Fruit fly (Drosophila melanogaster) whole organism, embryonic: ENCODE measurements around the gene bumpel.

Source experiments
- CG1024 ChIP-seq: fragments of 200-800 bp; sonication (Bioruptor generic); IDR thresholded peaks from 2 replicates; pipeline ENCODE4 v1.3.6; 2022; ENCODE audit warnings: missing biosample characterization, missing genetic modification characterization
- CG11247 ChIP-seq: fragments of 200-800 bp; sonication (Bioruptor generic); IDR thresholded peaks from 2 replicates; pipeline ENCODE4 v1.3.6; 2022; ENCODE audit warnings: missing biosample characterization, missing genetic modification characterization
- CG12299 ChIP-seq: fragments of 200-800 bp; sonication (Bioruptor generic); optimal IDR thresholded peaks from 2 replicates; lab custom pipeline; 2018; ENCODE audit warnings: missing biosample characterization, mild to moderate bottlenecking, missing genetic modification characterization
- CG14014 ChIP-seq: fragments of 200-800 bp; sonication (Bioruptor generic); IDR thresholded peaks from 2 replicates; pipeline ENCODE4 v1.3.6; 2022; ENCODE audit warnings: missing biosample characterization, missing genetic modification characterization
- CG14050 ChIP-seq: fragments of 200-800 bp; sonication (Bioruptor generic); IDR thresholded peaks from 3 replicates; pipeline ENCODE4 v1.3.6; 2022; ENCODE audit warnings: missing biosample characterization, missing genetic modification characterization
- CG14667 ChIP-seq: fragments of 200-800 bp; sonication (Bioruptor generic); IDR thresholded peaks from 2 replicates; pipeline ENCODE4 v1.3.6; 2022; ENCODE audit warnings: missing biosample characterization, missing genetic modification characterization
- CG15011 ChIP-seq: fragments of 200-800 bp; sonication (Bioruptor generic); optimal IDR thresholded peaks from 3 replicates; lab custom pipeline; 2018; ENCODE audit warnings: missing biosample characterization, mild to moderate bottlenecking, missing genetic modification characterization
- CG17328 ChIP-seq: fragments of 200-800 bp; sonication (Bioruptor generic); IDR thresholded peaks from 2 replicates; pipeline ENCODE4 v1.3.6; 2022; ENCODE audit warnings: missing biosample characterization, missing genetic modification characterization
- CG17361 ChIP-seq: fragments of 200-800 bp; sonication (Bioruptor generic); IDR thresholded peaks from 3 replicates; pipeline ENCODE4 v1.3.6; 2022; ENCODE audit warnings: missing biosample characterization, missing genetic modification characterization
- CG18599 ChIP-seq: fragments of 200-800 bp; sonication (Bioruptor generic); optimal IDR thresholded peaks from 3 replicates; lab custom pipeline; 2017; ENCODE audit warnings: missing biosample characterization, missing genetic modification characterization, mild to moderate bottlenecking, moderate library complexity, missing genetic modification reagents
- CG42726 ChIP-seq: fragments of 200-800 bp; sonication (Bioruptor generic); IDR thresholded peaks from 2 replicates; pipeline ENCODE4 v1.3.6; 2022; ENCODE audit warnings: missing biosample characterization, missing genetic modification characterization; ENCODE audit not compliant: partially characterized antibody
- CG6654 ChIP-seq: fragments of 200-800 bp; sonication (Bioruptor generic); optimal IDR thresholded peaks from 2 replicates; lab custom pipeline; 2017; ENCODE audit warnings: missing biosample characterization, mild to moderate bottlenecking, missing genetic modification characterization
- CG6813 ChIP-seq: fragments of 200-800 bp; sonication (Bioruptor generic); optimal IDR thresholded peaks from 2 replicates; lab custom pipeline; 2017; ENCODE audit warnings: missing biosample characterization, missing genetic modification characterization, mild to moderate bottlenecking, moderate library complexity, missing genetic modification reagents
- CG7271 ChIP-seq: fragments of 200-800 bp; sonication (Bioruptor generic); optimal IDR thresholded peaks from 2 replicates; lab custom pipeline; 2018; ENCODE audit warnings: missing biosample characterization, mild to moderate bottlenecking, missing genetic modification characterization, moderate library complexity
- CG9437 ChIP-seq: fragments of 200-800 bp; sonication (Bioruptor generic); optimal IDR thresholded peaks from 2 replicates; lab custom pipeline; 2018; ENCODE audit warnings: missing biosample characterization, mild to moderate bottlenecking, missing genetic modification characterization
- Chrac-16 ChIP-seq: fragments of 200-800 bp; sonication (Bioruptor generic); optimal IDR thresholded peaks from 3 replicates; lab custom pipeline; 2016; ENCODE audit warnings: missing biosample characterization, missing genetic modification characterization
- CoRest ChIP-seq: fragments of 200-800 bp; sonication (Bioruptor generic); optimal IDR thresholded peaks from 3 replicates; lab custom pipeline; 2018; ENCODE audit warnings: missing biosample characterization, mild to moderate bottlenecking, missing genetic modification characterization, moderate library complexity
- Dad ChIP-seq: fragments of 200-800 bp; sonication (Bioruptor generic); optimal IDR thresholded peaks from 3 replicates; lab custom pipeline; 2016; ENCODE audit warnings: missing biosample characterization, missing genetic modification characterization
- Dek ChIP-seq: fragments of 200-800 bp; sonication (Bioruptor generic); optimal IDR thresholded peaks from 3 replicates; lab custom pipeline; 2019; ENCODE audit warnings: missing biosample characterization, mild to moderate bottlenecking, missing genetic modification characterization, moderate library complexity
- Dfd ChIP-seq, 2 experiments: fragments of >200 bp; optimal IDR thresholded peaks; 2 replicates each; lab custom pipeline; 2017; ENCODE audit warnings: missing biosample characterization in 2 of 2, missing genetic modification characterization in 2 of 2
- Dip3 ChIP-seq: fragments of 200-800 bp; sonication (Bioruptor generic); optimal IDR thresholded peaks from 3 replicates; lab custom pipeline; 2016; ENCODE audit warnings: missing biosample characterization, missing genetic modification characterization
- HHEX ChIP-seq: fragments of 200-800 bp; sonication (Bioruptor generic); optimal IDR thresholded peaks from 3 replicates; lab custom pipeline; 2017; ENCODE audit warnings: missing biosample characterization, mild to moderate bottlenecking, missing genetic modification characterization, missing genetic modification reagents
- Hmr ChIP-seq: fragments of 200-800 bp; sonication (Bioruptor generic); optimal IDR thresholded peaks from 3 replicates; lab custom pipeline; 2017; ENCODE audit warnings: mild to moderate bottlenecking, missing biosample characterization, missing genetic modification reagents, missing genetic modification characterization
- Hsf ChIP-seq: fragments of 200-800 bp; sonication (Bioruptor generic); optimal IDR thresholded peaks from 3 replicates; lab custom pipeline; 2016; ENCODE audit warnings: missing biosample characterization, missing genetic modification characterization
- Nf-YC ChIP-seq: fragments of 200-800 bp; optimal IDR thresholded peaks from 3 replicates; lab custom pipeline; 2019; ENCODE audit warnings: missing biosample characterization, mild to moderate bottlenecking, missing genetic modification characterization, moderate library complexity
- Ptx1 ChIP-seq: fragments of 200-800 bp; sonication (Bioruptor generic); IDR thresholded peaks from 2 replicates; pipeline ENCODE4 v1.3.6; 2022; ENCODE audit warnings: missing biosample characterization, missing genetic modification characterization
- Rx ChIP-seq: fragments of 200-800 bp; sonication (Bioruptor generic); IDR thresholded peaks from 2 replicates; pipeline ENCODE4 v1.3.6; 2022; ENCODE audit warnings: missing biosample characterization, missing genetic modification characterization
- Ssrp ChIP-seq: fragments of 200-800 bp; sonication (Bioruptor generic); optimal IDR thresholded peaks from 2 replicates; lab custom pipeline; 2018; ENCODE audit warnings: missing biosample characterization, mild to moderate bottlenecking, missing genetic modification characterization, moderate library complexity
- dan ChIP-seq: fragments of 200-800 bp; sonication (Bioruptor generic); IDR thresholded peaks from 2 replicates; pipeline ENCODE4 v1.3.6; 2022; ENCODE audit warnings: missing biosample characterization, missing genetic modification characterization
- disco-r ChIP-seq: fragments of 200-800 bp; sonication (Bioruptor generic); optimal IDR thresholded peaks from 2 replicates; lab custom pipeline; 2016; ENCODE audit warnings: missing biosample characterization, missing genetic modification characterization
- fd64A ChIP-seq: fragments of 200-800 bp; sonication (Bioruptor generic); optimal IDR thresholded peaks from 3 replicates; lab custom pipeline; 2018; ENCODE audit warnings: missing biosample characterization, mild to moderate bottlenecking, missing genetic modification characterization
- hb ChIP-seq: fragments of 200-800 bp; sonication (Bioruptor generic); IDR thresholded peaks from 3 replicates; pipeline ENCODE4 v1.3.6; 2022; ENCODE audit warnings: missing biosample characterization, missing genetic modification characterization; ENCODE audit not compliant: partially characterized antibody
- ind ChIP-seq: fragments of 200-800 bp; sonication (Bioruptor generic); optimal IDR thresholded peaks from 3 replicates; lab custom pipeline; 2016; ENCODE audit warnings: missing biosample characterization, missing genetic modification characterization
- kah ChIP-seq: fragments of 200-800 bp; sonication (Bioruptor generic); optimal IDR thresholded peaks from 2 replicates; lab custom pipeline; 2018; ENCODE audit warnings: missing biosample characterization, mild to moderate bottlenecking, missing genetic modification characterization
- lov ChIP-seq, 2 experiments: fragments of 200-800 bp in 1 of 2; fragments of >200 bp in 1 of 2; sonication (Bioruptor generic) in 1 of 2; IDR thresholded peaks in 1 of 2; optimal IDR thresholded peaks in 1 of 2; 2 replicates in 1 of 2; 3 replicates in 1 of 2; pipeline versions ENCODE4 v1.3.6 to Lab custom; 2017 to 2022; ENCODE audit warnings: missing biosample characterization in 1 of 2, missing genetic modification characterization in 1 of 2
- luna ChIP-seq: fragments of 200-800 bp; sonication (Bioruptor generic); optimal IDR thresholded peaks from 2 replicates; lab custom pipeline; 2016; ENCODE audit warnings: missing biosample characterization, missing genetic modification characterization
- nau ChIP-seq: fragments of 200-800 bp; sonication (Bioruptor generic); optimal IDR thresholded peaks from 3 replicates; lab custom pipeline; 2017; ENCODE audit warnings: missing biosample characterization, mild to moderate bottlenecking, missing genetic modification characterization, missing genetic modification reagents
- nerfin-2 ChIP-seq: fragments of 200-800 bp; sonication (Bioruptor generic); IDR thresholded peaks from 2 replicates; pipeline ENCODE4 v1.3.6; 2022; ENCODE audit warnings: missing biosample characterization, missing genetic modification characterization; ENCODE audit not compliant: partially characterized antibody
- org-1 ChIP-seq: fragments of 200-800 bp; sonication (Bioruptor generic); optimal IDR thresholded peaks from 2 replicates; lab custom pipeline; 2017; ENCODE audit warnings: missing biosample characterization, missing genetic modification characterization
- pan ChIP-seq, 4 experiments: fragments of >200 bp in 3 of 4; fragments of 200-800 bp in 1 of 4; sonication (Bioruptor generic) in 1 of 4; optimal IDR thresholded peaks in 3 of 4; IDR thresholded peaks in 1 of 4; 2 replicates each; pipeline versions ENCODE4 v1.3.6 to Lab custom; 2017 to 2022; ENCODE audit warnings: missing biosample characterization in 2 of 4, missing genetic modification characterization in 2 of 4, mixed read lengths in 1 of 4
- pb ChIP-seq: fragments of 200-800 bp; sonication (Bioruptor generic); optimal IDR thresholded peaks from 3 replicates; lab custom pipeline; 2016; ENCODE audit warnings: missing biosample characterization, missing genetic modification characterization
- pros ChIP-seq: fragments of 200-800 bp; sonication (Bioruptor generic); optimal IDR thresholded peaks from 3 replicates; lab custom pipeline; 2019; ENCODE audit warnings: missing biosample characterization, mild to moderate bottlenecking, missing genetic modification characterization, moderate library complexity
- shn ChIP-seq: fragments of 200-800 bp; sonication (Bioruptor generic); optimal IDR thresholded peaks from 3 replicates; lab custom pipeline; 2016; ENCODE audit warnings: missing biosample characterization, missing genetic modification characterization
- sim ChIP-seq: fragments of 200-800 bp; sonication (Bioruptor generic); IDR thresholded peaks from 2 replicates; pipeline ENCODE4 v1.3.6; 2022; ENCODE audit warnings: missing biosample characterization, missing genetic modification characterization
- tin ChIP-seq: fragments of 200-800 bp; sonication (Bioruptor generic); optimal IDR thresholded peaks from 3 replicates; lab custom pipeline; 2016; ENCODE audit warnings: missing biosample characterization, missing genetic modification characterization
- tx ChIP-seq: fragments of 200-800 bp; sonication (Bioruptor generic); optimal IDR thresholded peaks from 2 replicates; lab custom pipeline; 2016; ENCODE audit warnings: missing biosample characterization, missing genetic modification characterization
- usp ChIP-seq: fragments of >200 bp; optimal IDR thresholded peaks from 2 replicates; lab custom pipeline; 2017; ENCODE audit warnings: missing biosample characterization, missing genetic modification characterization
- wek ChIP-seq: fragments of 200-800 bp; sonication (Bioruptor generic); optimal IDR thresholded peaks from 3 replicates; lab custom pipeline; 2018; ENCODE audit warnings: missing biosample characterization, mild to moderate bottlenecking, missing genetic modification characterization, moderate library complexity

bumpel gene

DNA sequence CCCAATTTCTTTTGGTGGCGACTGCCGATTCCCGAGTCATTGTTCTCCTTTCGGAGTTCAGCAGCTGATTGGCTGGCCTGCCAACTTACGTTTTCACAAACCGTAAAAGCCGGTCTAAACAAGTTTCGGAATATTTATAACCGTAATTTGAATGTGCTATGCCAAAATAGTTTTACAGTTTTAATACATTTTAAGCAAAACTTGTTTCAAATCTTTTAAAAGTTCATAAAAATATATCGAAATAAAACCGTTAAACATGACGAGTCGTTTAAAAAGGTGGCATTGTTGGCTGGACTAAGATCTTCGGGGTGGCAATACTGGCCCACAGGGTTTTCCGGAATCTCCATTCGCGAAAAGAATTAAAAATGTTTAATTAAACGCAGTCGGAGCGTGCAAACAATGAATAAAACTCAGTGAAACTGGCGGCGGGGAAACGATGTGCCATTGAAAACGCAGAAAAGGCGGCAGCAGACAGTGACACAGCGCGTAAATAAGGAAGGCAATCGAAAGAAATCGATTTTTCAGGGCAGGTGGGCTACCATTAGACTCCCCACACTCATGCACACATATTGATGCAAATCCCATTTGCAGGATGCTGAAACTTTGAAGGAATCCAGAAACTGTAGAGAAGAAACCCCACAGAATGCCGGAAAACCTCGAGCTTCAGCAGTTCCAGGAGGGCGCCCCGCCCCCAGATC lies 17.2 kb upstream of the bumpel start, which contains the start of the genes Exd2 and CG5281 (continued):
- TF ChIP-seq dan (GFP tag; lab: Robert Waterston, UW) (no peak), luna (no peak), CG17328 (GFP tag; lab: Robert Waterston, UW) (0 out of 2 replicates have a peak, but pooled peaks have one; percentile 40), lov (optimal IDR thresholded peaks at IDR 0.05; lab: Kevin White, UChicago) (no peak), lov (GFP tag; IDR thresholded peaks at IDR 0.05; lab: Robert Waterston, UW) (no peak), tin (GFP tag; lab: Kevin White, UChicago) (peak; percentile 59), pros (no peak), CG6813 (GFP tag; lab: Kevin White, UChicago) (no peak), CG14014 (GFP tag; lab: Robert Waterston, UW) (no peak), tx (GFP tag; lab: Kevin White, UChicago) (peak; percentile 62), Dad (GFP tag; lab: Kevin White, UChicago) (peak; percentile 47), CG12299 (peak; percentile 39), wek (GFP tag; lab: Kevin White, UChicago) (peak; percentile 13), CoRest (peak; percentile 90), pan (optimal IDR thresholded peaks at IDR 0.05; lab: Kevin White, UChicago) (no peak), pan (GFP tag; optimal IDR thresholded peaks at IDR 0.05 in 1 of 2, IDR thresholded peaks at IDR 0.05 in 1 of 2) (no peak), ind (peak; percentile 28), Dfd (GFP tag; optimal IDR thresholded peaks at IDR 0.05; lab: Kevin White, UChicago) (no peak), nau (GFP tag; lab: Kevin White, UChicago) (no peak), CG42726 (no peak), Chrac-16 (GFP tag; lab: Kevin White, UChicago) (peak; percentile 68), Dek (no peak), Dip3 (GFP tag; lab: Kevin White, UChicago) (peak; percentile 50), Ptx1 (GFP tag; lab: Robert Waterston, UW) (peak; percentile 37; the same call in 1 of the 2 replicates), nerfin-2 (GFP tag; lab: Robert Waterston, UW) (no peak), fd64A (GFP tag; lab: Kevin White, UChicago) (no peak), CG14667 (GFP tag; lab: Robert Waterston, UW) (no peak), CG17361 (GFP tag; lab: Robert Waterston, UW) (peak; percentile 64; the same call in 2 of the 3 replicates), kah (GFP tag; lab: Kevin White, UChicago) (no peak), usp (no peak), CG6654 (GFP tag; lab: Kevin White, UChicago) (no peak), CG15011 (GFP tag; lab: Kevin White, UChicago) (no peak), CG7271 (tag; lab: Kevin White, UChicago) (peak; percentile 7), Hsf (GFP tag; lab: Kevin White, UChicago) (peak; percentile 67), shn (GFP tag; lab: Kevin White, UChicago) (peak; percentile 44), CG14050 (GFP tag; lab: Robert Waterston, UW) (0 out of 3 replicates have a peak, but pooled peaks have one; percentile 23), Hmr (GFP tag; lab: Kevin White, UChicago) (peak; percentile 68), CG1024 (GFP tag; lab: Robert Waterston, UW) (no peak), org-1 (GFP tag; lab: Kevin White, UChicago) (no peak), pb (no peak), HHEX (GFP tag; lab: Kevin White, UChicago) (peak; percentile 45), CG11247 (no peak), CG9437 (GFP tag; lab: Kevin White, UChicago) (peak; percentile 21), Nf-YC (tag; lab: Kevin White, UChicago) (peak; percentile 25), Rx (GFP tag; lab: Robert Waterston, UW) (no peak), disco-r (GFP tag; lab: Kevin White, UChicago) (peak; percentile 15), hb (GFP tag; lab: Robert Waterston, UW) (no peak), Ssrp (tag; lab: Kevin White, UChicago) (peak; percentile 32), CG18599 (GFP tag; lab: Kevin White, UChicago) (no peak), sim (GFP tag; lab: Robert Waterston, UW) (no peak)
